Fruit fly (Drosophila melanogaster) Kc167 (cell line): ENCODE data around the gene flw.

Experiments
- h ChIP-seq: fragments of >200 bp; optimal IDR thresholded peaks from 3 replicates; lab custom pipeline; 2018; ENCODE audit warnings: missing external identifiers
- insv ChIP-seq: fragments of >200 bp; optimal IDR thresholded peaks from 3 replicates; lab custom pipeline; 2018; ENCODE audit warnings: missing external identifiers

DNA sequence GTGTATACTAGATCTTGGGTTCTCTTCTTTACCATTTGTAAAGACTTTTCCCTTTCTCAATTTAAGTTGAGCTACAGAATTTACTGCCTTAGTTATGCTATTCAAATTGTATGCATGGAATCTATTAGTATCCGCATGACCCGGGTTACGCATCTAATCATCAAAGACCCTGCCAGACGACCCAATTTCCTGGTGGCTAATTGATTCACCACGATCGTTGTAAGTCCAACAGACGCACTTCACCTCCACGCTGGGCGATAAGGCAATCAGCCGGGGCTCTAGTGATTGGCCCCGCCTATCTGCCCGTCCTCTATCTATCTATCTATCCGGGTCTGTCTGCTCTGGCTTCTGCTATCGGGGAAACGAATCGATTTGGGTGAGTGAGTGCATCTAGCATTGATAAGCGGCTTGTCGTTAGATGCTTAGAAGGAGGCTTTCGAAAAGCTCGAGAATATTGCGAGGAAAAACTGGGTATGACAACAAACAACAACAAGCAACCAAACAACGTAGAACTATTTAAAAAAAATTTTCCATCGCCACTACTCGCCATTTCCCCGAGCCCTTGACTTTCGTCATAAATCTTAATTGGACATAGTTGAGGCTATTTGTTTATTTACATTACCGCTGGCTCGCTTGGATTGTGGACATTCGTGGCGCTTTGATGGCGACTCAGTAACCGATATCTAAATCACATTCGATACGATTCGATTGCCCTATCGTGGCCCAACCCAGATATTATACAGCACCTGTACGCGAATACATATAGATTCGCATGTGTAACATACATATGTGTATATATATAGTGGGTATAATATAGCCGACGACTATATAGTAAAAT lies 15.3 kb upstream of the flw start:
- TF ChIP-seq h (lab: Kevin White, UChicago), result no peak
- TF ChIP-seq insv (lab: Kevin White, UChicago), result no peak
